Worm (Caenorhabditis elegans): ENCODE results near the gene F53H4.3.

Gene F53H4.3

ce11 chrX:15865868-15866555 is 21.4 kb downstream of the F53H4.3 start, which contains the start of the genes csb-1 and F53H4.4 (continued):
- TF ChIP-seq fkh-10 (GFP tag; optimal IDR thresholded peaks at IDR 0.05) (no peak), pha-4 (GFP tag; IDR thresholded peaks at IDR 0.05) (no peak), pha-4 (tag; optimal IDR thresholded peaks at IDR 0.05) (peak; percentile 48), tra-1 (GFP tag; IDR thresholded peaks at IDR 0.05) (no peak), pqm-1 (tag; optimal IDR thresholded peaks at IDR 0.05) (peak; percentile 50), lir-3 (tag; optimal IDR thresholded peaks at IDR 0.05) (no peak), ztf-11 (tag; optimal IDR thresholded peaks at IDR 0.05) (no peak), madf-5 (GFP tag; IDR thresholded peaks at IDR 0.05) (no peak), daf-19 (GFP tag; conservative IDR thresholded peaks at IDR 0.05) (no peak), ztf-7 (tag; optimal IDR thresholded peaks at IDR 0.05) (no peak), nhr-102 (tag; optimal IDR thresholded peaks at IDR 0.05) (peak; percentile 37), lim-7 (GFP tag; IDR thresholded peaks at IDR 0.05) (no peak)

ce11 chrX:15860556-15861008 is 26.8 kb downstream of the F53H4.3 start, which contains the start of gene F53H4.6:
Gene F53H4.6 (minus strand): TSS chrX:15860606.
- no peak for TF ChIP-seq ceh-62 (tag; optimal IDR thresholded peaks at IDR 0.05)
- no peak for TF ChIP-seq snpc-4 (tag; optimal IDR thresholded peaks at IDR 0.05)
- peak; percentile 25 for TF ChIP-seq rbr-2 (tag; optimal IDR thresholded peaks at IDR 0.05)
- no peak for TF ChIP-seq jun-1 (tag; optimal IDR thresholded peaks at IDR 0.05)
- TF ChIP-seq dpl-1 (GFP tag; optimal IDR thresholded peaks at IDR 0.05) = peak; percentile 27
- no peak for TF ChIP-seq Y48G9A.11 (GFP tag; IDR thresholded peaks at IDR 0.05)
- TF ChIP-seq fkh-10 (GFP tag; optimal IDR thresholded peaks at IDR 0.05) = no peak
- TF ChIP-seq zip-2 (tag; optimal IDR thresholded peaks at IDR 0.05) = no peak
- TF ChIP-seq Y105C5A.15 (GFP tag; IDR thresholded peaks at IDR 0.05) = no peak
- TF ChIP-seq lin-38 (GFP tag; IDR thresholded peaks at IDR 0.05) = peak; percentile 85
- TF ChIP-seq daf-19 (GFP tag; conservative IDR thresholded peaks at IDR 0.05) = no peak
- TF ChIP-seq ceh-82 (tag; optimal IDR thresholded peaks at IDR 0.05) = no peak
- TF ChIP-seq pha-4 (GFP tag; IDR thresholded peaks at IDR 0.05) = no peak
- TF ChIP-seq pha-4 (tag; optimal IDR thresholded peaks at IDR 0.05) = no peak
- TF ChIP-seq ces-1 (GFP tag; optimal IDR thresholded peaks at IDR 0.05) = no peak
- no peak for TF ChIP-seq arid-1 (GFP tag; conservative IDR thresholded peaks at IDR 0.05)
- TF ChIP-seq F37D6.2 (tag; optimal IDR thresholded peaks at IDR 0.05) = peak; percentile 19
- no peak for TF ChIP-seq F26F4.8 (GFP tag; conservative IDR thresholded peaks at IDR 0.05)
- 0 out of 2 replicates have a peak, but pooled peaks have one; percentile 39 for TF ChIP-seq dmd-9 (GFP tag; IDR thresholded peaks at IDR 0.05)
- TF ChIP-seq snpc-1.2 (GFP tag; IDR thresholded peaks at IDR 0.05) = no peak
- TF ChIP-seq nhr-48 (tag; optimal IDR thresholded peaks at IDR 0.05) = no peak
- no peak for TF ChIP-seq Y5F2A.4 (GFP tag; optimal IDR thresholded peaks at IDR 0.05)
- TF ChIP-seq attf-4 (tag; optimal IDR thresholded peaks at IDR 0.05) = no peak
- no peak for TF ChIP-seq lin-29 (GFP tag; IDR thresholded peaks at IDR 0.05)
- TF ChIP-seq nhr-76 (tag; optimal IDR thresholded peaks at IDR 0.05) = no peak
- no peak for TF ChIP-seq cey-2 (tag; optimal IDR thresholded peaks at IDR 0.05; ENCODE audit: borderline replicate concordance, insufficient read depth)
- no peak for TF ChIP-seq vab-7 (GFP tag; IDR thresholded peaks at IDR 0.05)
- no peak for TF ChIP-seq ztf-11 (tag; optimal IDR thresholded peaks at IDR 0.05)
- no peak for TF ChIP-seq mxl-2 (GFP tag; conservative IDR thresholded peaks at IDR 0.05)
- TF ChIP-seq pqm-1 (tag; optimal IDR thresholded peaks at IDR 0.05) = no peak
- TF ChIP-seq mdt-29 (GFP tag; IDR thresholded peaks at IDR 0.05) = no peak
- no peak for TF ChIP-seq nhr-237 (tag; optimal IDR thresholded peaks at IDR 0.05)
- TF ChIP-seq dmd-6 (GFP tag; IDR thresholded peaks at IDR 0.05) = 0 out of 2 replicates have a peak, but pooled peaks have one; percentile 24
- TF ChIP-seq hlh-11 (tag; optimal IDR thresholded peaks at IDR 0.05) = peak; percentile 25
- no peak for TF ChIP-seq ZK546.5 (tag; optimal IDR thresholded peaks at IDR 0.05)
- TF ChIP-seq Y75B8A.6 (GFP tag; IDR thresholded peaks at IDR 0.05) = no peak
- TF ChIP-seq dve-1 (tag; optimal IDR thresholded peaks at IDR 0.05; ENCODE audit: insufficient read depth) = peak; percentile 3
- TF ChIP-seq zag-1 (tag; optimal IDR thresholded peaks at IDR 0.05) = no peak
- TF ChIP-seq mes-2 (tag; optimal IDR thresholded peaks at IDR 0.05; ENCODE audit: poor library complexity, severe bottlenecking) = peak; percentile 50
- no peak for TF ChIP-seq hif-1 (tag; optimal IDR thresholded peaks at IDR 0.05)
- TF ChIP-seq nhr-11 (tag; optimal IDR thresholded peaks at IDR 0.05) = peak; percentile 16
- TF ChIP-seq lsy-2 (tag; optimal IDR thresholded peaks at IDR 0.05) = no peak

All from whole organism, L4 larva.